Worm (Caenorhabditis elegans) whole organism, late embryonic: Measurements from ENCODE around the gene twk-24.

Experiments
- C08G9.2 ChIP-seq: sonication (generic microtip); optimal IDR thresholded peaks from 2 replicates; lab custom pipeline; 2016; ENCODE audit warnings: mild to moderate bottlenecking, missing genetic modification characterization, moderate library complexity, missing compliant biosample characterization
- K02D7.2 ChIP-seq: sonication (generic microtip); optimal IDR thresholded peaks from 2 replicates; lab custom pipeline; 2017; ENCODE audit warnings: mild to moderate bottlenecking, missing genetic modification characterization, missing compliant biosample characterization
- ceh-14 ChIP-seq: sonication (generic microtip); optimal IDR thresholded peaks from 2 replicates; lab custom pipeline; 2016; ENCODE audit warnings: missing genotype, missing genetic modification characterization, missing compliant biosample characterization
- ceh-2 ChIP-seq: sonication (generic microtip); optimal IDR thresholded peaks from 2 replicates; lab custom pipeline; 2016; ENCODE audit warnings: missing genotype, missing genetic modification characterization, missing compliant biosample characterization
- ceh-22 ChIP-seq: sonication (generic microtip); optimal IDR thresholded peaks from 2 replicates; lab custom pipeline; 2017; ENCODE audit warnings: missing biosample characterization, missing genetic modification characterization
- ceh-30 ChIP-seq: fragments of 150-350 bp; optimal IDR thresholded peaks from 2 replicates; lab custom pipeline; 2014; ENCODE audit warnings: missing biosample characterization, missing genetic modification characterization
- ceh-31 ChIP-seq: sonication (generic microtip); optimal IDR thresholded peaks from 2 replicates; lab custom pipeline; 2016; ENCODE audit warnings: missing genetic modification characterization, missing compliant biosample characterization
- ceh-34 ChIP-seq: sonication (generic microtip); optimal IDR thresholded peaks from 2 replicates; lab custom pipeline; 2016; ENCODE audit warnings: mild to moderate bottlenecking, missing genetic modification characterization, missing compliant biosample characterization
- ceh-45 ChIP-seq: fragments of 200-800 bp; sonication (Bioruptor generic); IDR thresholded peaks from 2 replicates; pipeline ENCODE4 v1.3.6; 2022; ENCODE audit warnings: missing genetic modification reagents, missing genetic modification characterization, missing compliant biosample characterization
- ceh-9 ChIP-seq: sonication (generic microtip); optimal IDR thresholded peaks from 2 replicates; lab custom pipeline; 2016; ENCODE audit warnings: mild to moderate bottlenecking, missing genetic modification characterization, inconsistent platforms, missing compliant biosample characterization
- dmd-4 ChIP-seq: sonication (generic microtip); optimal IDR thresholded peaks from 2 replicates; lab custom pipeline; 2016; ENCODE audit warnings: borderline replicate concordance, missing genetic modification characterization, missing compliant biosample characterization
- dve-1 ChIP-seq: sonication (generic microtip); optimal IDR thresholded peaks from 2 replicates; lab custom pipeline; 2017; ENCODE audit warnings: antibody characterized with exemption, mild to moderate bottlenecking, missing genetic modification characterization, missing compliant biosample characterization
- eyg-1 ChIP-seq: sonication (generic microtip); optimal IDR thresholded peaks from 2 replicates; lab custom pipeline; 2016; ENCODE audit warnings: missing genotype, missing genetic modification characterization, missing compliant biosample characterization
- fkh-6 ChIP-seq: sonication (generic microtip); optimal IDR thresholded peaks from 2 replicates; lab custom pipeline; 2016; ENCODE audit warnings: missing genetic modification characterization, missing compliant biosample characterization
- hlh-13 ChIP-seq: fragments of 200-800 bp; sonication (Bioruptor generic); optimal IDR thresholded peaks from 2 replicates; lab custom pipeline; 2018; ENCODE audit warnings: mild to moderate bottlenecking, missing genetic modification characterization, missing compliant biosample characterization
- hlh-15 ChIP-seq: sonication (generic microtip); optimal IDR thresholded peaks from 2 replicates; lab custom pipeline; 2016; ENCODE audit warnings: missing genetic modification characterization, missing compliant biosample characterization
- hlh-30 ChIP-seq: sonication (generic microtip); optimal IDR thresholded peaks from 2 replicates; lab custom pipeline; 2017; ENCODE audit warnings: antibody characterized with exemption, missing genetic modification characterization, missing compliant biosample characterization; ENCODE audit not compliant: insufficient read depth
- lim-6 ChIP-seq: sonication (generic microtip); optimal IDR thresholded peaks from 2 replicates; lab custom pipeline; 2016; ENCODE audit warnings: missing genetic modification characterization, missing compliant biosample characterization
- madf-2 ChIP-seq: sonication (generic microtip); optimal IDR thresholded peaks from 2 replicates; lab custom pipeline; 2017; ENCODE audit warnings: missing genetic modification characterization, missing compliant biosample characterization
- nfya-1 ChIP-seq: sonication (generic microtip); optimal IDR thresholded peaks from 2 replicates; lab custom pipeline; 2017; ENCODE audit warnings: missing genetic modification characterization, mild to moderate bottlenecking, missing compliant biosample characterization, antibody characterized with exemption, moderate library complexity
- nhr-11 ChIP-seq: fragments of 150-350 bp; optimal IDR thresholded peaks from 2 replicates; lab custom pipeline; 2014; ENCODE audit warnings: missing biosample characterization, missing genetic modification characterization
- nhr-232 ChIP-seq: sonication (generic microtip); optimal IDR thresholded peaks from 2 replicates; lab custom pipeline; 2016; ENCODE audit warnings: missing genetic modification characterization, missing compliant biosample characterization
- odd-2 ChIP-seq: sonication (generic microtip); optimal IDR thresholded peaks from 2 replicates; lab custom pipeline; 2017; ENCODE audit warnings: antibody characterized with exemption, mild to moderate bottlenecking, missing genetic modification characterization, missing compliant biosample characterization
- pag-3 ChIP-seq: sonication (generic microtip); optimal IDR thresholded peaks from 2 replicates; lab custom pipeline; 2016; ENCODE audit warnings: missing compliant biosample characterization, missing genetic modification characterization, borderline replicate concordance
- pax-1 ChIP-seq: fragments of 150-350 bp; optimal IDR thresholded peaks from 2 replicates; lab custom pipeline; 2014; ENCODE audit warnings: missing biosample characterization, missing genetic modification characterization
- pha-2 ChIP-seq: sonication (generic microtip); optimal IDR thresholded peaks from 2 replicates; lab custom pipeline; 2017; ENCODE audit warnings: mild to moderate bottlenecking, missing genetic modification characterization, missing compliant biosample characterization
- pqm-1 ChIP-seq: sonication (generic microtip); optimal IDR thresholded peaks from 2 replicates; lab custom pipeline; 2016; ENCODE audit warnings: missing genetic modification characterization, missing compliant biosample characterization
- pros-1 ChIP-seq: fragments of 150-350 bp; optimal IDR thresholded peaks from 2 replicates; lab custom pipeline; 2014; ENCODE audit warnings: missing biosample characterization, missing genetic modification reagents, missing genetic modification characterization
- syd-9 ChIP-seq: sonication (generic microtip); optimal IDR thresholded peaks from 2 replicates; lab custom pipeline; 2016; ENCODE audit warnings: mild to moderate bottlenecking, missing genetic modification characterization, moderate library complexity, missing compliant biosample characterization
- tbx-2 ChIP-seq: sonication (generic microtip); optimal IDR thresholded peaks from 2 replicates; lab custom pipeline; 2016; ENCODE audit warnings: missing genetic modification characterization, missing compliant biosample characterization
- tbx-7 ChIP-seq: sonication (generic microtip); optimal IDR thresholded peaks from 2 replicates; lab custom pipeline; 2016; ENCODE audit warnings: missing genotype, missing genetic modification characterization, missing compliant biosample characterization
- ttx-3 ChIP-seq: sonication (generic microtip); optimal IDR thresholded peaks from 2 replicates; lab custom pipeline; 2016; ENCODE audit warnings: missing genetic modification reagents, missing genetic modification characterization, missing compliant biosample characterization
- unc-42 ChIP-seq: sonication (generic microtip); optimal IDR thresholded peaks from 2 replicates; lab custom pipeline; 2016; ENCODE audit warnings: missing genotype, missing genetic modification characterization, missing compliant biosample characterization
- ztf-16 ChIP-seq: sonication (generic microtip); optimal IDR thresholded peaks from 2 replicates; lab custom pipeline; 2017; ENCODE audit warnings: missing genetic modification characterization, missing compliant biosample characterization

twk-24 gene

DNA sequence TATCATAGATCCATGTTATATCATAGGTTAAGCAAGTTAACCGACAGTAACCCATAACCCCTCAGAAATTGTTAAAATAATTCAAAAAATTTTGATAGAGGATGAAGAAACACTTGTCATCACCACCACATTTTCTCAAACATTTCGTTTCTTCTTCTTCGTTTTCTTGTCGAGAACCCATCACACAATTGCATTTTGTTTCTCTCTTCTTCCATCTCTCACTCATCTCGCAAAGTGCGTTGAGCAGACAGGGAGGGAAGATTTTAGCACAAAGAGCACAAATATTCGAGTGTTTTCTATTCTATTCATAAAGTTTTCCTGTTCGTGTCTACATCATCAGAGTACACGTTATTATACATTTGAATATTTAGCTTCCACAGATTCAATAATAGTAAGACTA lies 45.3 kb upstream of the twk-24 start:
- no peak for TF ChIP-seq ceh-31 (tag; lab: Kevin White, UChicago)
- peak; percentile 59 for TF ChIP-seq unc-42 (tag; lab: Kevin White, UChicago)
- TF ChIP-seq, all 69 proteins: peak for 1

DNA sequence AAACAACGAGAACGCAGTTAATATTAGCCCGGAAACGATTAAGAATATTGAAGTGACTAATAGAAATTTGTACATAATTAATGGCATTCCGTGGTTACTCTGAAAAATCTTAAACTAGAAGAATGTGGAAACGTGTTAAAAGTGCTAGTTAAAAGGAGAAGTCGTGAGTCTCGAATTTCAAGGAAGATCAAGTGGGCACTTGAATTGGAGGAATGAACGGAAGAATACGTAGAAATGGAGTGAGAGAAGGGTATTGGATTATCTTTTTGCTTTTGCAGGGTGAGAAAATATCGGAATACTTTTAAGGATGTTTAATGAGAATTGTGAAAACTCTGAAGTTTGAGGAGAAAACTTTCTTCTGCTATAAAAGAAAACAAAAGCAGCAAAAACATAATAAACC lies 41.1 kb upstream of the twk-24 start, which contains the start of gene hpo-30:
hpo-30 (minus strand) TSS at position 101 of the 400 bp plus-strand sequence.
- TF ChIP-seq fkh-6 (no peak), pag-3 (tag; lab: Kevin White, UChicago) (no peak), ceh-30 (tag; lab: Kevin White, UChicago) (no peak), hlh-30 (no peak), pqm-1 (tag; lab: Kevin White, UChicago) (no peak), tbx-2 (tag; lab: Kevin White, UChicago) (no peak), pax-1 (tag; lab: Kevin White, UChicago) (no peak), nhr-11 (tag; lab: Kevin White, UChicago) (no peak), ceh-45 (GFP tag; lab: Robert Waterston, UW) (no peak), hlh-15 (tag; lab: Kevin White, UChicago) (no peak), tbx-7 (no peak), ceh-22 (tag; lab: Kevin White, UChicago) (no peak), madf-2 (no peak), ceh-2 (tag; lab: Kevin White, UChicago) (no peak), ceh-9 (tag; lab: Kevin White, UChicago) (no peak), lim-6 (no peak), nhr-232 (tag; lab: Kevin White, UChicago) (no peak), pha-2 (tag; lab: Kevin White, UChicago) (no peak), K02D7.2 (no peak), C08G9.2 (tag; lab: Kevin White, UChicago) (no peak)

ce11 chrV:12307011-12307540 lies 38.0 kb upstream of the twk-24 start, which contains the start of gene srg-45:
Gene srg-45 (plus strand): TSS chrV:12307490.
- TF ChIP-seq madf-2 (no peak), ceh-30 (tag; lab: Kevin White, UChicago) (no peak), tbx-2 (tag; lab: Kevin White, UChicago) (no peak), dve-1 (tag; lab: Kevin White, UChicago) (no peak), ztf-16 (tag; lab: Kevin White, UChicago) (no peak), lim-6 (no peak), ttx-3 (tag; lab: Kevin White, UChicago) (no peak), ceh-14 (no peak), ceh-9 (tag; lab: Kevin White, UChicago) (no peak), odd-2 (tag; lab: Kevin White, UChicago) (no peak), K02D7.2 (no peak), pqm-1 (tag; lab: Kevin White, UChicago) (no peak), pax-1 (tag; lab: Kevin White, UChicago) (no peak), ceh-34 (tag; lab: Kevin White, UChicago) (no peak), nhr-232 (tag; lab: Kevin White, UChicago) (no peak), C08G9.2 (tag; lab: Kevin White, UChicago) (no peak), eyg-1 (tag; lab: Kevin White, UChicago) (no peak), nfya-1 (tag; lab: Kevin White, UChicago) (no peak), syd-9 (tag; lab: Kevin White, UChicago) (no peak), pros-1 (no peak)
- TF ChIP-seq, all 69 proteins: peak for 0

DNA sequence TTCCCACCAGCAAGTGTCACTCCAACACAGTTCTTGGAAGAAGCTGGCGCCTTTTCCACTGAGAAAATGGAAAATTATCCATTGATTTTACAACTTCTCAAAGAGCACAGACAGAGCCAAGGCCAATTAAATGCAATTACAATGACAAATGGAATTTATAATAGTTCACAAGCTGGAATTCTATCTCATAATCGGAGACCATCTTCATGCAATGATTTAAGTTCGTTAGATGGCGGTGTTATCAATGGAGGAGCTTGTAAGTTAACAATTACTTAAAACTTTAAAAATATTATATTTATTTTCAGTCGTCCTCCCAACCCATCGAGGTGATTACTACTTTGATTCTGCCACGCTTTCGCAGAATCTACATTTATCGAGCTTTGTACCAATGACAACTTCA lies 36.6 kb upstream of the twk-24 start:
- TF ChIP-seq nfya-1 (tag; lab: Kevin White, UChicago) (no peak), dmd-4 (tag; lab: Kevin White, UChicago) (no peak), hlh-13 (GFP tag; lab: Kevin White, UChicago) (no peak)
